Worm (Caenorhabditis elegans) whole organism, L4 larva: Measurements from ENCODE around the gene elo-5.

ENCODE experiments used
- D1046.2 ChIP-seq: fragments of 200-800 bp; sonication (Bioruptor generic); IDR thresholded peaks from 2 replicates; pipeline ENCODE4 v1.3.6; 2022; ENCODE audit warnings: missing genetic modification characterization, missing compliant biosample characterization
- F37D6.2 ChIP-seq: sonication (generic microtip); optimal IDR thresholded peaks from 2 replicates; lab custom pipeline; 2016; ENCODE audit warnings: mild to moderate bottlenecking, missing genetic modification characterization, missing compliant biosample characterization
- R02D3.7 ChIP-seq: fragments of 150-350 bp; sonication (generic microtip); optimal IDR thresholded peaks from 3 replicates; lab custom pipeline; 2014; ENCODE audit warnings: missing biosample characterization, missing genetic modification characterization
- T20F7.1 ChIP-seq: fragments of 200-800 bp; sonication (Bioruptor generic); optimal IDR thresholded peaks from 2 replicates; lab custom pipeline; 2018; ENCODE audit warnings: mild to moderate bottlenecking, missing genetic modification characterization, missing compliant biosample characterization
- T26A8.4 ChIP-seq: fragments of 200-800 bp; sonication (Bioruptor generic); IDR thresholded peaks from 2 replicates; pipeline ENCODE4 v1.3.6; 2022; ENCODE audit warnings: missing genetic modification characterization, missing compliant biosample characterization
- Y105C5A.15 ChIP-seq: fragments of 200-800 bp; sonication (Bioruptor generic); IDR thresholded peaks from 2 replicates; pipeline ENCODE4 v1.3.6; 2022; ENCODE audit warnings: missing genetic modification characterization, missing compliant biosample characterization
- Y48G9A.11 ChIP-seq: fragments of 200-800 bp; sonication (Bioruptor generic); IDR thresholded peaks from 2 replicates; pipeline ENCODE4 v1.3.6; 2022; ENCODE audit warnings: missing genetic modification reagents, missing genetic modification characterization, missing compliant biosample characterization
- ama-1 ChIP-seq: fragments of 150-350 bp; optimal IDR thresholded peaks from 2 replicates; lab custom pipeline; 2014; ENCODE audit warnings: inconsistent platforms, mixed read lengths
- arid-1 ChIP-seq: fragments of 200-800 bp; sonication (Bioruptor generic); conservative IDR thresholded peaks from 2 replicates; pipeline ENCODE4 v1.3.6; 2022; ENCODE audit warnings: missing genetic modification reagents, missing genetic modification characterization, missing compliant biosample characterization
- ceh-20 ChIP-seq: fragments of 200-800 bp; sonication (Bioruptor generic); IDR thresholded peaks from 2 replicates; pipeline ENCODE4 v1.3.6; 2022; ENCODE audit warnings: missing genetic modification reagents, missing genetic modification characterization, missing compliant biosample characterization
- ceh-28 ChIP-seq: fragments of 150-350 bp; optimal IDR thresholded peaks from 2 replicates; lab custom pipeline; 2014; ENCODE audit warnings: missing biosample characterization, missing genetic modification reagents, missing genetic modification characterization
- ceh-44 ChIP-seq: fragments of 200-800 bp; sonication (Bioruptor generic); IDR thresholded peaks from 2 replicates; pipeline ENCODE4 v1.3.6; 2022; ENCODE audit warnings: missing genetic modification reagents, missing genetic modification characterization, missing compliant biosample characterization
- ceh-82 ChIP-seq: sonication (generic microtip); optimal IDR thresholded peaks from 2 replicates; lab custom pipeline; 2017; ENCODE audit warnings: missing biosample characterization, missing genetic modification characterization
- ces-1 ChIP-seq: fragments of 150-350 bp; sonication (generic microtip); optimal IDR thresholded peaks from 4 replicates; lab custom pipeline; 2014; ENCODE audit warnings: missing biosample characterization, missing genetic modification reagents, missing genetic modification characterization
- daf-16 ChIP-seq, 3 experiments: sonication (generic microtip); optimal IDR thresholded peaks; 2 replicates each; lab custom pipeline; 2016 to 2017; ENCODE audit warnings: missing genetic modification characterization in 3 of 3, missing genetic modification reagents in 3 of 3, mild to moderate bottlenecking in 2 of 3, missing compliant biosample characterization in 2 of 3, missing biosample characterization in 1 of 3, moderate library complexity in 1 of 3
- dmd-6 ChIP-seq: fragments of 200-800 bp; sonication (Bioruptor generic); IDR thresholded peaks from 2 replicates; pipeline ENCODE4 v1.3.6; 2022; ENCODE audit warnings: missing genetic modification reagents, missing genetic modification characterization, missing compliant biosample characterization
- dmd-8 ChIP-seq: fragments of 200-800 bp; sonication (Bioruptor generic); IDR thresholded peaks from 2 replicates; pipeline ENCODE4 v1.3.6; 2022; ENCODE audit warnings: missing genetic modification characterization, missing compliant biosample characterization
- dve-1 ChIP-seq: sonication (generic microtip); optimal IDR thresholded peaks from 2 replicates; lab custom pipeline; 2017; ENCODE audit warnings: antibody characterized with exemption, mild to moderate bottlenecking, missing genetic modification characterization, missing compliant biosample characterization; ENCODE audit not compliant: insufficient read depth
- fkh-10 ChIP-seq: fragments of 150-350 bp; optimal IDR thresholded peaks from 2 replicates; lab custom pipeline; 2014; ENCODE audit warnings: missing biosample characterization, missing genetic modification reagents, missing genetic modification characterization
- hlh-11 ChIP-seq: fragments of 200-800 bp; sonication (Bioruptor generic); optimal IDR thresholded peaks from 2 replicates; lab custom pipeline; 2018; ENCODE audit warnings: mild to moderate bottlenecking, missing genetic modification characterization, missing compliant biosample characterization
- hmg-1.1 ChIP-seq: fragments of 200-800 bp; sonication (Bioruptor generic); IDR thresholded peaks from 2 replicates; pipeline ENCODE4 v1.3.6; 2022; ENCODE audit warnings: missing genetic modification reagents, missing genetic modification characterization, missing compliant biosample characterization
- jun-1 ChIP-seq: fragments of 150-350 bp; optimal IDR thresholded peaks from 2 replicates; lab custom pipeline; 2014; ENCODE audit warnings: missing biosample characterization, missing genetic modification reagents, missing genetic modification characterization
- lin-13 ChIP-seq: fragments of 150-350 bp; optimal IDR thresholded peaks from 2 replicates; lab custom pipeline; 2014; ENCODE audit warnings: missing biosample characterization, missing genetic modification reagents, missing genetic modification characterization
- lin-15B ChIP-seq: fragments of 150-350 bp; sonication (generic microtip); optimal IDR thresholded peaks from 3 replicates; lab custom pipeline; 2014; ENCODE audit warnings: missing biosample characterization, missing genetic modification characterization
- lin-38 ChIP-seq: fragments of 200-800 bp; sonication (Bioruptor generic); IDR thresholded peaks from 2 replicates; pipeline ENCODE4 v1.3.6; 2022; ENCODE audit warnings: missing genetic modification reagents, missing genetic modification characterization, missing compliant biosample characterization
- lin-39 ChIP-seq: fragments of 150-350 bp; optimal IDR thresholded peaks from 2 replicates; lab custom pipeline; 2014; ENCODE audit warnings: missing biosample characterization, missing genetic modification reagents, missing genetic modification characterization
- lir-3 ChIP-seq: sonication (generic microtip); optimal IDR thresholded peaks from 2 replicates; lab custom pipeline; 2016; ENCODE audit warnings: mild to moderate bottlenecking, missing genetic modification characterization, missing compliant biosample characterization
- madf-5 ChIP-seq, 2 experiments: fragments of 200-800 bp; sonication (Bioruptor generic); IDR thresholded peaks; 2 replicates each; pipeline ENCODE4 v1.3.6; 2022; ENCODE audit warnings: missing compliant biosample characterization in 2 of 2, missing genetic modification characterization in 2 of 2
- mdt-29 ChIP-seq: fragments of 200-800 bp; sonication (Bioruptor generic); IDR thresholded peaks from 2 replicates; pipeline ENCODE4 v1.3.6; 2022; ENCODE audit warnings: missing genetic modification reagents, missing genetic modification characterization, missing compliant biosample characterization
- mes-2 ChIP-seq: sonication (generic microtip); optimal IDR thresholded peaks from 2 replicates; lab custom pipeline; 2016; ENCODE audit warnings: missing genotype, mild to moderate bottlenecking, missing genetic modification characterization, missing compliant biosample characterization; ENCODE audit not compliant: poor library complexity, severe bottlenecking
- mxl-3 ChIP-seq: fragments of 200-800 bp; sonication (Bioruptor generic); optimal IDR thresholded peaks from 2 replicates; lab custom pipeline; 2018; ENCODE audit warnings: mild to moderate bottlenecking, missing genetic modification characterization, missing compliant biosample characterization
- nhr-111 ChIP-seq: fragments of 200-800 bp; sonication (Bioruptor generic); optimal IDR thresholded peaks from 2 replicates; lab custom pipeline; 2018; ENCODE audit warnings: mild to moderate bottlenecking, missing genetic modification characterization, missing compliant biosample characterization
- nhr-237 ChIP-seq: sonication (generic microtip); optimal IDR thresholded peaks from 2 replicates; lab custom pipeline; 2017; ENCODE audit warnings: missing biosample characterization, missing genetic modification characterization
- nhr-28 ChIP-seq: fragments of 150-350 bp; optimal IDR thresholded peaks from 2 replicates; lab custom pipeline; 2014; ENCODE audit warnings: missing biosample characterization, missing genetic modification characterization
- nhr-41 ChIP-seq: fragments of 200-800 bp; sonication (Bioruptor generic); IDR thresholded peaks from 2 replicates; pipeline ENCODE4 v1.3.6; 2022; ENCODE audit warnings: missing genetic modification reagents, missing genetic modification characterization, missing compliant biosample characterization
- nhr-6 ChIP-seq: fragments of 150-350 bp; optimal IDR thresholded peaks from 2 replicates; lab custom pipeline; 2014; ENCODE audit warnings: missing biosample characterization, missing genetic modification characterization
- nhr-76 ChIP-seq: fragments of 150-350 bp; optimal IDR thresholded peaks from 2 replicates; lab custom pipeline; 2014; ENCODE audit warnings: missing biosample characterization, missing genetic modification characterization
- nhr-77 ChIP-seq: fragments of 150-350 bp; optimal IDR thresholded peaks from 2 replicates; lab custom pipeline; 2014; ENCODE audit warnings: missing biosample characterization, missing genetic modification characterization
- pha-4 ChIP-seq, 2 experiments: fragments of 150-350 bp in 1 of 2; fragments of 200-800 bp in 1 of 2; sonication (Bioruptor generic) in 1 of 2; IDR thresholded peaks in 1 of 2; optimal IDR thresholded peaks in 1 of 2; 2 replicates each; pipeline versions ENCODE4 v1.3.6 to Lab custom; 2014 to 2022; ENCODE audit warnings: missing genetic modification characterization in 2 of 2, missing genetic modification reagents in 2 of 2, missing biosample characterization in 1 of 2, missing compliant biosample characterization in 1 of 2
- pqm-1 ChIP-seq: sonication (generic microtip); optimal IDR thresholded peaks from 2 replicates; lab custom pipeline; 2017; ENCODE audit warnings: missing biosample characterization, missing genetic modification characterization
- rbr-2 ChIP-seq: sonication (generic microtip); optimal IDR thresholded peaks from 2 replicates; lab custom pipeline; 2016; ENCODE audit warnings: missing genotype, missing genetic modification characterization, missing compliant biosample characterization
- snpc-4 ChIP-seq: fragments of 150-350 bp; optimal IDR thresholded peaks from 2 replicates; lab custom pipeline; 2014; ENCODE audit warnings: missing biosample characterization, missing genetic modification characterization
- tra-1 ChIP-seq: fragments of 200-800 bp; sonication (Bioruptor generic); IDR thresholded peaks from 2 replicates; pipeline ENCODE4 v1.3.6; 2022; ENCODE audit warnings: missing genetic modification reagents, missing genetic modification characterization, missing compliant biosample characterization
- unc-62 ChIP-seq, 3 experiments: fragments of 150-350 bp in 1 of 3; sonication (generic microtip); optimal IDR thresholded peaks in 2 of 3; peaks in 1 of 3; 1 replicate in 1 of 3; 2 replicates in 2 of 3; lab custom pipeline; 2014 to 2017; ENCODE audit warnings: missing biosample characterization in 3 of 3, missing genetic modification characterization in 3 of 3, missing genetic modification reagents in 3 of 3, missing genotype in 1 of 3
- zag-1 ChIP-seq: fragments of 150-350 bp; optimal IDR thresholded peaks from 2 replicates; lab custom pipeline; 2014; ENCODE audit warnings: missing biosample characterization, missing genetic modification characterization
- zfp-2 ChIP-seq: sonication (generic microtip); optimal IDR thresholded peaks from 2 replicates; lab custom pipeline; 2016; ENCODE audit warnings: mild to moderate bottlenecking, missing genetic modification characterization, missing compliant biosample characterization
- zip-2 ChIP-seq: fragments of 150-350 bp; optimal IDR thresholded peaks from 2 replicates; lab custom pipeline; 2014; ENCODE audit warnings: missing biosample characterization, missing genetic modification characterization

elo-5 gene

ce11 chrIV:5393566-5393965 lies 16.6 kb upstream of the elo-5 start (continued):
- no peak for TF ChIP-seq nhr-41 (GFP tag; lab: Robert Waterston, UW)
- TF ChIP-seq ceh-44 (GFP tag; lab: Robert Waterston, UW) = no peak
- no peak for TF ChIP-seq Y105C5A.15
- TF ChIP-seq ama-1 (lab: Kevin White, UChicago) = peak; percentile 53
- TF ChIP-seq nhr-111 (GFP tag; lab: Kevin White, UChicago) = no peak
- no peak for TF ChIP-seq zag-1 (tag; lab: Kevin White, UChicago)
- TF ChIP-seq mdt-29 (GFP tag; lab: Robert Waterston, UW) = peak; percentile 63
- TF ChIP-seq pqm-1 = peak; percentile 22
- no peak for TF ChIP-seq daf-16 (GFP tag; optimal IDR thresholded peaks at IDR 0.05; lab: Kevin White, UChicago)
- TF ChIP-seq daf-16 (tag; optimal IDR thresholded peaks at IDR 0.05; lab: Kevin White, UChicago) = peak; percentile 76
- no peak for TF ChIP-seq Y48G9A.11
- TF ChIP-seq nhr-237 (tag; lab: Kevin White, UChicago) = no peak
- no peak for TF ChIP-seq lin-13 (GFP tag; lab: Kevin White, UChicago)
- no peak for TF ChIP-seq unc-62 (GFP tag; optimal IDR thresholded peaks at IDR 0.05 in 1 of 2; lab: Kevin White, UChicago)
- no peak for TF ChIP-seq unc-62 (tag; optimal IDR thresholded peaks at IDR 0.05; lab: Kevin White, UChicago)
- TF ChIP-seq hlh-11 (tag; lab: Kevin White, UChicago) = peak; percentile 39
- TF ChIP-seq dmd-6 = peak; percentile 56
- no peak for TF ChIP-seq D1046.2 (GFP tag; lab: Robert Waterston, UW)
- no peak for TF ChIP-seq arid-1
- no peak for TF ChIP-seq ces-1
- no peak for TF ChIP-seq rbr-2 (tag; lab: Kevin White, UChicago)
- TF ChIP-seq F37D6.2 = no peak
- TF ChIP-seq zip-2 (tag; lab: Kevin White, UChicago) = no peak
- peak; percentile 71 for TF ChIP-seq dve-1
- TF ChIP-seq zfp-2 (tag; lab: Kevin White, UChicago) = no peak
- TF ChIP-seq nhr-76 (tag; lab: Kevin White, UChicago) = no peak
- peak; percentile 34; the same call in 1 of the 2 replicates for TF ChIP-seq lin-38 (GFP tag; lab: Robert Waterston, UW)
- no peak for TF ChIP-seq T26A8.4
- TF ChIP-seq dmd-8 (GFP tag; lab: Robert Waterston, UW) = no peak
- peak; percentile 39 for TF ChIP-seq nhr-28
- peak; percentile 16 for TF ChIP-seq mes-2
- TF ChIP-seq pha-4 (GFP tag; IDR thresholded peaks at IDR 0.05; lab: Robert Waterston, UW) = 0 out of 2 replicates have a peak, but pooled peaks have one; percentile 17
- TF ChIP-seq pha-4 (tag; optimal IDR thresholded peaks at IDR 0.05; lab: Kevin White, UChicago) = no peak
- no peak for TF ChIP-seq madf-5 (GFP tag; IDR thresholded peaks at IDR 0.05; lab: Robert Waterston, UW)

ce11 chrIV:5391507-5392057 lies 14.7 kb upstream of the elo-5 start, which contains the start of the genes htp-1 and ZK616.5:
htp-1 (minus strand) TSS chrIV:5391557.
ZK616.5 (plus strand) TSS chrIV:5391929.
- TF ChIP-seq ceh-20 = no peak
- no peak for TF ChIP-seq lir-3 (tag; lab: Kevin White, UChicago)
- no peak for TF ChIP-seq T20F7.1 (GFP tag; lab: Kevin White, UChicago)
- TF ChIP-seq nhr-6 (tag; lab: Kevin White, UChicago) = no peak
- no peak for TF ChIP-seq mes-2
- no peak for TF ChIP-seq fkh-10 (GFP tag; lab: Kevin White, UChicago)
- TF ChIP-seq jun-1 (tag; lab: Kevin White, UChicago) = no peak
- no peak for TF ChIP-seq ceh-28 (tag; lab: Kevin White, UChicago)
- no peak for TF ChIP-seq R02D3.7 (tag; lab: Kevin White, UChicago)
- TF ChIP-seq Y105C5A.15 = no peak
- no peak for TF ChIP-seq mxl-3 (GFP tag; lab: Kevin White, UChicago)
- TF ChIP-seq tra-1 (GFP tag; lab: Robert Waterston, UW) = no peak
- no peak for TF ChIP-seq hmg-1.1
- no peak for TF ChIP-seq snpc-4
- no peak for TF ChIP-seq nhr-77 (tag; lab: Kevin White, UChicago)
- TF ChIP-seq lin-39 = no peak
- no peak for TF ChIP-seq ceh-82 (tag; lab: Kevin White, UChicago)
- no peak for TF ChIP-seq lin-15B (tag; lab: Kevin White, UChicago)
- TF ChIP-seq, all 104 proteins: peak for 0
